Fruit fly (Drosophila melanogaster) whole organism, prepupa: Measurements from ENCODE around the gene CG31415.

Experiments used
- CG11762 ChIP-seq: fragments of 200-800 bp; sonication (Bioruptor generic); optimal IDR thresholded peaks from 3 replicates; lab custom pipeline; 2016; ENCODE audit warnings: missing biosample characterization, missing genetic modification characterization; ENCODE audit not compliant: insufficient read depth
- CG11902 ChIP-seq: fragments of 200-800 bp; sonication (Bioruptor generic); optimal IDR thresholded peaks from 3 replicates; lab custom pipeline; 2016; ENCODE audit warnings: missing biosample characterization, missing genetic modification characterization
- CG3032 ChIP-seq: fragments of 200-800 bp; optimal IDR thresholded peaks from 2 replicates; lab custom pipeline; 2019; ENCODE audit warnings: missing biosample characterization, mild to moderate bottlenecking, missing genetic modification characterization, moderate library complexity
- CG6854 ChIP-seq: fragments of 200-800 bp; sonication (Bioruptor generic); optimal IDR thresholded peaks from 2 replicates; lab custom pipeline; 2017; ENCODE audit warnings: missing biosample characterization, mild to moderate bottlenecking, missing genetic modification characterization
- CG9139 ChIP-seq: fragments of 200-800 bp; sonication (Bioruptor generic); optimal IDR thresholded peaks from 3 replicates; lab custom pipeline; 2017; ENCODE audit warnings: missing biosample characterization, mild to moderate bottlenecking, missing genetic modification characterization
- Eip75B ChIP-seq: fragments of 200-800 bp; sonication (Bioruptor generic); optimal IDR thresholded peaks from 3 replicates; lab custom pipeline; 2016; ENCODE audit warnings: missing biosample characterization, missing genetic modification characterization
- OdsH ChIP-seq: fragments of 200-800 bp; sonication (Bioruptor generic); optimal IDR thresholded peaks from 3 replicates; lab custom pipeline; 2016; ENCODE audit warnings: missing biosample characterization, missing genetic modification characterization
- Smox ChIP-seq: fragments of 200-800 bp; sonication (Bioruptor generic); optimal IDR thresholded peaks from 3 replicates; lab custom pipeline; 2016; ENCODE audit warnings: missing biosample characterization, missing genetic modification characterization
- dac ChIP-seq: fragments of 200-800 bp; sonication (Bioruptor generic); optimal IDR thresholded peaks from 2 replicates; lab custom pipeline; 2017; ENCODE audit warnings: missing biosample characterization, mild to moderate bottlenecking, missing genetic modification characterization
- dsx ChIP-seq: fragments of 200-800 bp; optimal IDR thresholded peaks from 3 replicates; lab custom pipeline; 2019; ENCODE audit warnings: missing biosample characterization, mild to moderate bottlenecking, missing genetic modification characterization, moderate library complexity; ENCODE audit not compliant: poor library complexity, severe bottlenecking
- eg ChIP-seq: fragments of 200-800 bp; sonication (Bioruptor generic); IDR thresholded peaks from 3 replicates; pipeline ENCODE4 v1.3.6; 2022; ENCODE audit warnings: missing biosample characterization, missing genetic modification characterization
- fd59A ChIP-seq: fragments of 200-800 bp; sonication (Bioruptor generic); optimal IDR thresholded peaks from 2 replicates; lab custom pipeline; 2017; ENCODE audit warnings: missing biosample characterization, mild to moderate bottlenecking, missing genetic modification characterization, missing genetic modification reagents
- spab ChIP-seq: fragments of 200-800 bp; sonication (Bioruptor generic); optimal IDR thresholded peaks from 2 replicates; lab custom pipeline; 2017; ENCODE audit warnings: missing biosample characterization, mild to moderate bottlenecking, missing genetic modification characterization, missing genetic modification reagents
- vri ChIP-seq: fragments of 200-800 bp; sonication (Bioruptor generic); optimal IDR thresholded peaks from 3 replicates; lab custom pipeline; 2016; ENCODE audit warnings: missing biosample characterization, mild to moderate bottlenecking, missing genetic modification characterization

DNA sequence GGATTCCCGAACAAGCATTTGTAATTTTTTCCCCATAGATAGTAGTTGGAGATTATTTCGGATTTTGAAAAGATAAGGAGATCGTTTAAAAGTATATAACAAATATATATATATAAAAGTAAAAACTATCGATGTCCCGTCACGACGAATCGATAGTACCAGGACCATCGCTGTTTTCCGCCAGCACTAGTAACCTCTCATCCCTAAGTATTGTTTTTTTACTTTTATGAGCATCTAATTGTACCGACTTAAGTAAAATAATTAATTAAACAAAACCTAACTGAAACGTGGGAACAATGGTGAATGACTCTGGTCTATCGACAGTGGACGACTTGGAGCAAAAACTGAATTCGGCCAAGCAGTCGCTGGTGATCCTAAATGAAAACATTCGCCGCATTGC, 2.6 kb upstream of the CG31415 start, which contains the start of gene Pnn:
- no peak for TF ChIP-seq fd59A (GFP tag; lab: Kevin White, UChicago)
- TF ChIP-seq CG11762 (GFP tag; lab: Kevin White, UChicago) = no peak
- no peak for TF ChIP-seq dac
- TF ChIP-seq eg (GFP tag; lab: Robert Waterston, UW) = no peak
- TF ChIP-seq CG6854 (GFP tag; lab: Kevin White, UChicago) = no peak
- no peak for TF ChIP-seq spab
- TF ChIP-seq Smox (GFP tag; lab: Kevin White, UChicago) = no peak
- TF ChIP-seq Eip75B (GFP tag; lab: Kevin White, UChicago) = no peak
- no peak for TF ChIP-seq CG3032
- no peak for TF ChIP-seq vri (GFP tag; lab: Kevin White, UChicago)
- no peak for TF ChIP-seq CG11902 (GFP tag; lab: Kevin White, UChicago)
- TF ChIP-seq CG9139 = no peak
- no peak for TF ChIP-seq dsx (GFP tag; lab: Kevin White, UChicago)
- TF ChIP-seq OdsH (GFP tag; lab: Kevin White, UChicago) = no peak
